Fruit fly (Drosophila melanogaster): Measurements from ENCODE around the gene CG3323.

dm6 chrX:5332259-5332862 lies 26.9 kb upstream of the CG3323 start, which contains the start of gene CanB:
- TF ChIP-seq Sin3A (optimal IDR thresholded peaks at IDR 0.05) (no peak), ttk (optimal IDR thresholded peaks at IDR 0.05) (no peak), psq (optimal IDR thresholded peaks at IDR 0.05) (no peak)
